Worm (Caenorhabditis elegans) whole organism, late embryonic: ENCODE data around the gene F42A6.6.

Experiments
- che-1 ChIP-seq: sonication (generic microtip); optimal IDR thresholded peaks from 2 replicates; lab custom pipeline; 2016; ENCODE audit warnings: mild to moderate bottlenecking, missing genetic modification characterization, missing compliant biosample characterization
- fkh-10 ChIP-seq: fragments of 150-350 bp; optimal IDR thresholded peaks from 2 replicates; lab custom pipeline; 2014; ENCODE audit warnings: missing biosample characterization, missing genetic modification reagents, missing genetic modification characterization
- mec-3 ChIP-seq: sonication (generic microtip); optimal IDR thresholded peaks from 2 replicates; lab custom pipeline; 2016; ENCODE audit warnings: borderline replicate concordance, missing genetic modification characterization, missing compliant biosample characterization
- pha-4 ChIP-seq: fragments of 150-350 bp; optimal IDR thresholded peaks from 2 replicates; lab custom pipeline; 2018; ENCODE audit warnings: missing biosample characterization, missing genetic modification reagents, missing genetic modification characterization

- no peak for TF ChIP-seq pha-4 (tag; lab: Kevin White, UChicago)
- TF ChIP-seq che-1 (tag; lab: Kevin White, UChicago), result no peak
- TF ChIP-seq mec-3 (tag; lab: Kevin White, UChicago), result no peak
- no peak for TF ChIP-seq fkh-10 (GFP tag; lab: Kevin White, UChicago)
These were observed 41.6 kb upstream of the F42A6.6 start, which contains the start of gene otub-4 for ce11 chrIV:3378080-3378804.
